Fruit fly (Drosophila melanogaster): ENCODE results near the gene Polr2C.
A peak's percentile ranks its signal among the peaks of the same experiment; 100 is the strongest.

The Polr2C gene

dm6 chr2L:13811323-13811722, 21.8 kb upstream of the Polr2C start, which contains the start of the genes Adat1 and CG16865 (continued):
- no peak for TF ChIP-seq CG7271 (tag; optimal IDR thresholded peaks at IDR 0.05)
- peak; percentile 74 for TF ChIP-seq CG4617 (GFP tag; optimal IDR thresholded peaks at IDR 0.05; ENCODE audit: borderline replicate concordance)
- peak; percentile 38; the same call in 1 of the 3 replicates for TF ChIP-seq HLH4C (GFP tag; IDR thresholded peaks at IDR 0.05; ENCODE audit: partially characterized antibody)
- TF ChIP-seq Med (GFP tag): peak; percentile 67
- TF ChIP-seq YL-1 (GFP tag; optimal IDR thresholded peaks at IDR 0.05): peak; percentile 55
- peak; percentile 47 for TF ChIP-seq CG12659 (GFP tag; optimal IDR thresholded peaks at IDR 0.05)
- TF ChIP-seq pzg (GFP tag; optimal IDR thresholded peaks at IDR 0.05): peak; percentile 67
- TF ChIP-seq unc-4 (GFP tag; IDR thresholded peaks at IDR 0.05; ENCODE audit: partially characterized antibody): peak; percentile 62
- TF ChIP-seq CG15514 (GFP tag; optimal IDR thresholded peaks at IDR 0.05): peak; percentile 58
- TF ChIP-seq CG17186 (GFP tag; optimal IDR thresholded peaks at IDR 0.05): peak; percentile 26
- peak; percentile 59 for TF ChIP-seq CG2116 (GFP tag; optimal IDR thresholded peaks at IDR 0.05)
- TF ChIP-seq phol (tag; optimal IDR thresholded peaks at IDR 0.05): peak; percentile 34
- peak; percentile 36 for TF ChIP-seq trem (tag; optimal IDR thresholded peaks at IDR 0.05)
- TF ChIP-seq Fer1 (GFP tag; optimal IDR thresholded peaks at IDR 0.05): peak; percentile 21
- 0 out of 3 replicates have a peak, but pooled peaks have one; percentile 15 for TF ChIP-seq knrl (GFP tag; IDR thresholded peaks at IDR 0.05; ENCODE audit: partially characterized antibody)
- peak; percentile 32 for TF ChIP-seq Dp (GFP tag; optimal IDR thresholded peaks at IDR 0.05)
- TF ChIP-seq MESR4 (GFP tag; optimal IDR thresholded peaks at IDR 0.05): peak; percentile 46
- 0 out of 3 replicates have a peak, but pooled peaks have one; percentile 28 for TF ChIP-seq Doc3 (GFP tag; IDR thresholded peaks at IDR 0.05; ENCODE audit: partially characterized antibody)
- no peak for TF ChIP-seq Dbx (GFP tag; IDR thresholded peaks at IDR 0.05)
- TF ChIP-seq hbn (GFP tag; IDR thresholded peaks at IDR 0.05; ENCODE audit: partially characterized antibody): peak; percentile 61
- no peak for TF ChIP-seq CG11247 (GFP tag; IDR thresholded peaks at IDR 0.05)
- no peak for TF ChIP-seq CG17802 (tag; optimal IDR thresholded peaks at IDR 0.05)
- no peak for TF ChIP-seq sisA (GFP tag; IDR thresholded peaks at IDR 0.05)
- TF ChIP-seq CG17829 (tag; optimal IDR thresholded peaks at IDR 0.05): peak; percentile 5
- no peak for TF ChIP-seq Xbp1 (GFP tag; optimal IDR thresholded peaks at IDR 0.05)
- peak; percentile 23 for TF ChIP-seq CG10267 (tag; optimal IDR thresholded peaks at IDR 0.05)
- peak; percentile 51; the same call in 1 of the 2 replicates for TF ChIP-seq amos (GFP tag; IDR thresholded peaks at IDR 0.05; ENCODE audit: partially characterized antibody)
- TF ChIP-seq chinmo (GFP tag; IDR thresholded peaks at IDR 0.05; ENCODE audit: partially characterized antibody): 0 out of 4 replicates have a peak, but pooled peaks have one; percentile 66
- TF ChIP-seq Dll (GFP tag; IDR thresholded peaks at IDR 0.05; ENCODE audit: partially characterized antibody): peak; percentile 72; the same call in 3 of the 4 replicates

DNA sequence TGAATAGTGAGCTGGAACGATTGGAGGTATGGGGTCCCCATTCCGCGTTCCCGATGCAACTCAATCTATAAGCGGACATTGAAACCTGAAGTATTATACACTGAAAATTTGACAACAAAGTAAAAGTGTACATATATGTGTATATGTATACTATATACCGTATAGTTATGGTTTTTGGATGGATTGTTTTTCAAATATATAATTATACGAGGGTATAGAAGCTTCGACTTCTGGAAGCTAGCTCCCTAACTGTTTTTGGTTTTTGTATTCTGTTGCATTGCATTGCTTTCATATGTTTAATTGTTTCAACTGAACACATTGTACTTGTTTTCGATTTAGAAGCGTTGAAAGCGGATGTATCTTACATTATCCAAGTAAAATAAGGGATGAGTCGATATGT, 20.0 kb upstream of the Polr2C start, which contains the start of gene CG16888:
CG16888 (minus strand) TSS at position 101 of the 400 bp plus-strand sequence.
- peak; percentile 59 for TF ChIP-seq pfk (GFP tag; optimal IDR thresholded peaks at IDR 0.05)
- no peak for TF ChIP-seq sc (optimal IDR thresholded peaks at IDR 0.05)
- no peak for TF ChIP-seq sc (GFP tag; optimal IDR thresholded peaks at IDR 0.05)

DNA sequence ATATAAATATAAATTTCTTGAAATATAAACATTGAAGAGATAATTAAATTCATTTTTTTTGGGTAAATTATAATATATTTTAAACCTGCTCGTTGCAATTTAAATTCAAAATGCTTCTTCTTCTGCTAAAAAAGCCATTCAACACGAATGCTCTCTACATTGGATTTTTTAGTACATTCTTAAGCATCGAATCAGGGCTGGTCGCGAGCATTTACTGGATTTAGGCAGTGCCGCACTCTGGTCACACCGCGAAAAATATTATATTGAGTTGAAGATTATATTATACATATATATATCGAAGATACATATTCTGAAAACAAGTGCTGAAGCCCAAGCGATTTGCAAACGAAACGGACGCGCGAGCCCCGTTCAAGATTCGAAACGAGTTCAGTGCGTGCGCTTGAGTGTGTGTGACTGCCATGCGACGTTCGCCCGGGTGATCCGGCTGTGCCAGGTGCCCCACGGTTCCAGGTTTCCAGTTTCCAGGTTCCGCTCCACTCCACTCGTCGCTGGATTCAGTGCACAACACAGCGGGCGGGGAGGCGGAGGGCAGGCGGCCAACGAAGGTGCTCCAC, 19.4 kb upstream of the Polr2C start, which contains the start of gene Sos:
Sos (plus strand) TSS at position 213 of the 575 bp plus-strand sequence.
- TF ChIP-seq vvl (GFP tag; IDR thresholded peaks at IDR 0.05) (0 out of 2 replicates have a peak, but pooled peaks have one; percentile 23), sug (tag; optimal IDR thresholded peaks at IDR 0.05) (no peak), CG9727 (GFP tag; optimal IDR thresholded peaks at IDR 0.05) (no peak), CG12219 (GFP tag; optimal IDR thresholded peaks at IDR 0.05) (no peak), kah (GFP tag; optimal IDR thresholded peaks at IDR 0.05) (no peak), CG6654 (GFP tag; optimal IDR thresholded peaks at IDR 0.05) (no peak), fd3F (GFP tag; optimal IDR thresholded peaks at IDR 0.05) (no peak), ERR (GFP tag; optimal IDR thresholded peaks at IDR 0.05) (no peak), YL-1 (GFP tag; optimal IDR thresholded peaks at IDR 0.05) (peak; percentile 94), da (GFP tag; optimal IDR thresholded peaks at IDR 0.05) (no peak), cato (GFP tag; optimal IDR thresholded peaks at IDR 0.05; ENCODE audit: borderline replicate concordance) (no peak), trem (tag; optimal IDR thresholded peaks at IDR 0.05) (peak; percentile 73), CG4424 (GFP tag; optimal IDR thresholded peaks at IDR 0.05) (no peak), crc (GFP tag; optimal IDR thresholded peaks at IDR 0.05) (no peak), Myb (GFP tag; optimal IDR thresholded peaks at IDR 0.05) (peak; percentile 95), trh (GFP tag; optimal IDR thresholded peaks at IDR 0.05) (no peak), z (GFP tag; IDR thresholded peaks at IDR 0.05) (no peak)

Data from whole organism, embryonic.